Worm (Caenorhabditis elegans): Measurements from ENCODE around the gene B0393.7.

B0393.7 gene

ce11 chrIII:4754001-4754561, 23.8 kb downstream of the B0393.7 start, which contains the start of the genes rps-0 and rbg-3 (continued):
- TF ChIP-seq ztf-22 (GFP tag; optimal IDR thresholded peaks at IDR 0.05) (no peak), ztf-28 (GFP tag; IDR thresholded peaks at IDR 0.05) (0 out of 2 replicates have a peak, but pooled peaks have one; percentile 30), somi-1 (GFP tag; optimal IDR thresholded peaks at IDR 0.05) (peak; percentile 24), attf-5 (GFP tag; optimal IDR thresholded peaks at IDR 0.05) (peak; percentile 93), attf-3 (GFP tag; conservative IDR thresholded peaks at IDR 0.05) (peak; percentile 48; the same call in 1 of the 2 replicates), ceh-27 (GFP tag; optimal IDR thresholded peaks at IDR 0.05) (peak; percentile 74), ama-1 (optimal IDR thresholded peaks at IDR 0.05) (no peak), ama-1 (GFP tag; optimal IDR thresholded peaks at IDR 0.05) (no peak), zim-3 (tag; optimal IDR thresholded peaks at IDR 0.05) (no peak), zfh-2 (GFP tag; conservative IDR thresholded peaks at IDR 0.05) (no peak), tlf-1 (GFP tag; optimal IDR thresholded peaks at IDR 0.05) (peak; percentile 88), Y53F4B.3 (GFP tag; IDR thresholded peaks at IDR 0.05) (no peak), tbp1 (GFP tag; optimal IDR thresholded peaks at IDR 0.05) (peak; percentile 64), ccch-3 (GFP tag; optimal IDR thresholded peaks at IDR 0.05) (no peak), egrh-3 (GFP tag; IDR thresholded peaks at IDR 0.05) (no peak), ztf-3 (GFP tag; optimal IDR thresholded peaks at IDR 0.05) (no peak), him-1 (tag; optimal IDR thresholded peaks at IDR 0.05) (peak; percentile 40), B0336.3 (GFP tag; IDR thresholded peaks at IDR 0.05) (0 out of 2 replicates have a peak, but pooled peaks have one; percentile 35), lag-1 (GFP tag; IDR thresholded peaks at IDR 0.05) (no peak), egl-44 (GFP tag; IDR thresholded peaks at IDR 0.05) (no peak), F39B2.1 (GFP tag; IDR thresholded peaks at IDR 0.05) (no peak), let-607 (tag; optimal IDR thresholded peaks at IDR 0.05) (peak in 1 of 2 experiments; percentile 74), K12H6.12 (tag; optimal IDR thresholded peaks at IDR 0.05) (peak; percentile 49), hmg-20 (GFP tag; IDR thresholded peaks at IDR 0.05) (no peak), hlh-12 (tag; optimal IDR thresholded peaks at IDR 0.05) (no peak), aptf-2 (GFP tag; conservative IDR thresholded peaks at IDR 0.05) (no peak), ztf-26 (tag; optimal IDR thresholded peaks at IDR 0.05) (peak; percentile 20), D2030.7 (GFP tag; IDR thresholded peaks at IDR 0.05) (peak; percentile 79), sea-2 (GFP tag; IDR thresholded peaks at IDR 0.05) (no peak), C06A6.2 (GFP tag; conservative IDR thresholded peaks at IDR 0.05) (no peak; the same call in 1 of the 2 replicates), akir-1 (GFP tag; optimal IDR thresholded peaks at IDR 0.05) (no peak), atf-7 (tag; optimal IDR thresholded peaks at IDR 0.05) (no peak), C17E4.6 (GFP tag; IDR thresholded peaks at IDR 0.05) (peak; percentile 46; the same call in 1 of the 2 replicates), Y53G8AR.9 (GFP tag; conservative IDR thresholded peaks at IDR 0.05) (peak; percentile 58; the same call in 1 of the 2 replicates), madf-8 (GFP tag; conservative IDR thresholded peaks at IDR 0.05) (peak; percentile 42), lsy-27 (tag; optimal IDR thresholded peaks at IDR 0.05; ENCODE audit: borderline replicate concordance, insufficient read depth) (no peak), dpff-1 (tag; optimal IDR thresholded peaks at IDR 0.05) (no peak), mxl-1 (tag; optimal IDR thresholded peaks at IDR 0.05) (no peak), sdz-38 (tag; optimal IDR thresholded peaks at IDR 0.05) (no peak), xnd-1 (tag; optimal IDR thresholded peaks at IDR 0.05) (peak; percentile 20), F57A8.1 (GFP tag; optimal IDR thresholded peaks at IDR 0.05) (no peak), K11D2.4 (GFP tag; IDR thresholded peaks at IDR 0.05) (peak; percentile 76), rpc-1 (optimal IDR thresholded peaks at IDR 0.05) (no peak), rpc-1 (tag; optimal IDR thresholded peaks at IDR 0.05) (no peak), nhr-27 (tag; optimal IDR thresholded peaks at IDR 0.05) (no peak), bed-2 (GFP tag; IDR thresholded peaks at IDR 0.05) (no peak), hsf-1 (GFP tag; IDR thresholded peaks at IDR 0.05) (peak; percentile 56; the same call in 1 of the 2 replicates), madf-6 (GFP tag; IDR thresholded peaks at IDR 0.05) (peak; percentile 82), chd-7 (tag; optimal IDR thresholded peaks at IDR 0.05) (no peak)

Data from whole organism, young adult.